Fruit fly (Drosophila melanogaster) whole organism, prepupa: ENCODE measurements around the gene CG8219.

Experiments used
- Blimp-1 ChIP-seq: fragments of 200-800 bp; sonication (Bioruptor generic); optimal IDR thresholded peaks from 3 replicates; lab custom pipeline; 2017; ENCODE audit warnings: missing biosample characterization, missing genetic modification characterization, mild to moderate bottlenecking, moderate library complexity, missing genetic modification reagents
- CG10631 ChIP-seq: fragments of 200-800 bp; sonication (Bioruptor generic); optimal IDR thresholded peaks from 2 replicates; lab custom pipeline; 2016; ENCODE audit warnings: missing biosample characterization, missing genetic modification characterization
- CG10669 ChIP-seq: fragments of 200-800 bp; sonication (Bioruptor generic); optimal IDR thresholded peaks from 3 replicates; lab custom pipeline; 2018; ENCODE audit warnings: missing biosample characterization, mild to moderate bottlenecking, missing genetic modification characterization, moderate library complexity
- CG11762 ChIP-seq: fragments of 200-800 bp; sonication (Bioruptor generic); optimal IDR thresholded peaks from 3 replicates; lab custom pipeline; 2016; ENCODE audit warnings: missing biosample characterization, missing genetic modification characterization; ENCODE audit not compliant: insufficient read depth
- CG11902 ChIP-seq: fragments of 200-800 bp; sonication (Bioruptor generic); optimal IDR thresholded peaks from 3 replicates; lab custom pipeline; 2016; ENCODE audit warnings: missing biosample characterization, missing genetic modification characterization
- CG15336 ChIP-seq: fragments of 200-800 bp; sonication (Bioruptor generic); IDR thresholded peaks from 2 replicates; pipeline ENCODE4 v1.3.6; 2022; ENCODE audit warnings: missing biosample characterization, missing genetic modification characterization
- CG1621 ChIP-seq: fragments of 200-800 bp; sonication (Bioruptor generic); optimal IDR thresholded peaks from 3 replicates; lab custom pipeline; 2018; ENCODE audit warnings: missing biosample characterization, mild to moderate bottlenecking, missing genetic modification characterization
- CG16779 ChIP-seq: fragments of 200-800 bp; sonication (Bioruptor generic); optimal IDR thresholded peaks from 3 replicates; lab custom pipeline; 2017; ENCODE audit warnings: missing biosample characterization, mild to moderate bottlenecking, missing genetic modification characterization
- CG3032 ChIP-seq: fragments of 200-800 bp; optimal IDR thresholded peaks from 2 replicates; lab custom pipeline; 2019; ENCODE audit warnings: missing biosample characterization, mild to moderate bottlenecking, missing genetic modification characterization, moderate library complexity
- CG31627 ChIP-seq: fragments of 200-800 bp; sonication (Bioruptor generic); optimal IDR thresholded peaks from 3 replicates; lab custom pipeline; 2016; ENCODE audit warnings: missing biosample characterization, missing genetic modification characterization
- CG34406 ChIP-seq: fragments of 200-800 bp; sonication (Bioruptor generic); optimal IDR thresholded peaks from 3 replicates; lab custom pipeline; 2016; ENCODE audit warnings: missing biosample characterization, missing genetic modification characterization
- CG3919 ChIP-seq: fragments of 200-800 bp; sonication (Bioruptor generic); optimal IDR thresholded peaks from 3 replicates; lab custom pipeline; 2016; ENCODE audit warnings: missing biosample characterization, missing genetic modification characterization
- CG4318 ChIP-seq: fragments of 200-800 bp; sonication (Bioruptor generic); optimal IDR thresholded peaks from 3 replicates; lab custom pipeline; 2017; ENCODE audit warnings: missing biosample characterization, mild to moderate bottlenecking, missing genetic modification characterization
- CG6276 ChIP-seq: fragments of 200-800 bp; sonication (Bioruptor generic); optimal IDR thresholded peaks from 2 replicates; lab custom pipeline; 2017; ENCODE audit warnings: missing biosample characterization, mild to moderate bottlenecking, missing genetic modification characterization
- CG6854 ChIP-seq: fragments of 200-800 bp; sonication (Bioruptor generic); optimal IDR thresholded peaks from 2 replicates; lab custom pipeline; 2017; ENCODE audit warnings: missing biosample characterization, mild to moderate bottlenecking, missing genetic modification characterization
- CG8319 ChIP-seq: fragments of 200-800 bp; sonication (Bioruptor generic); optimal IDR thresholded peaks from 3 replicates; lab custom pipeline; 2016; ENCODE audit warnings: missing biosample characterization, missing genetic modification characterization
- CG8632 ChIP-seq: fragments of 200-800 bp; sonication (Bioruptor generic); optimal IDR thresholded peaks from 3 replicates; lab custom pipeline; 2016; ENCODE audit warnings: missing biosample characterization, missing genetic modification characterization
- CG9139 ChIP-seq: fragments of 200-800 bp; sonication (Bioruptor generic); optimal IDR thresholded peaks from 3 replicates; lab custom pipeline; 2017; ENCODE audit warnings: missing biosample characterization, mild to moderate bottlenecking, missing genetic modification characterization
- Eip75B ChIP-seq: fragments of 200-800 bp; sonication (Bioruptor generic); optimal IDR thresholded peaks from 3 replicates; lab custom pipeline; 2016; ENCODE audit warnings: missing biosample characterization, missing genetic modification characterization
- Eip78C ChIP-seq: fragments of 200-800 bp; sonication (Bioruptor generic); peaks from one replicate; lab custom pipeline; 2016; ENCODE audit warnings: missing biosample characterization, missing genetic modification characterization
- Eip93F ChIP-seq: fragments of 200-800 bp; sonication (Bioruptor generic); optimal IDR thresholded peaks from 2 replicates; lab custom pipeline; 2016; ENCODE audit warnings: missing biosample characterization, mild to moderate bottlenecking, missing genetic modification characterization
- Ets96B ChIP-seq: fragments of 200-800 bp; optimal IDR thresholded peaks from 2 replicates; lab custom pipeline; 2019; ENCODE audit warnings: missing biosample characterization, mild to moderate bottlenecking, missing genetic modification characterization, moderate library complexity
- Gug ChIP-seq: fragments of 200-800 bp; sonication (Bioruptor generic); IDR thresholded peaks from 2 replicates; pipeline ENCODE4 v1.3.6; 2022; ENCODE audit warnings: missing biosample characterization, missing genetic modification characterization
- Hr38 ChIP-seq: sonication (Bioruptor generic); optimal IDR thresholded peaks from 2 replicates; lab custom pipeline; 2016; ENCODE audit warnings: missing biosample characterization, missing genetic modification characterization
- Hr4 ChIP-seq: fragments of 200-800 bp; sonication (Bioruptor generic); optimal IDR thresholded peaks from 3 replicates; lab custom pipeline; 2016; ENCODE audit warnings: missing biosample characterization, missing genetic modification characterization
- OdsH ChIP-seq: fragments of 200-800 bp; sonication (Bioruptor generic); optimal IDR thresholded peaks from 3 replicates; lab custom pipeline; 2016; ENCODE audit warnings: missing biosample characterization, missing genetic modification characterization
- Sox14 ChIP-seq: fragments of 200-800 bp; sonication (Bioruptor generic); optimal IDR thresholded peaks from 3 replicates; lab custom pipeline; 2016; ENCODE audit warnings: missing biosample characterization, missing genetic modification characterization
- Sox15 ChIP-seq: fragments of 200-800 bp; sonication (Bioruptor generic); optimal IDR thresholded peaks from 3 replicates; lab custom pipeline; 2016; ENCODE audit warnings: missing biosample characterization, missing genetic modification characterization
- acj6 ChIP-seq: fragments of 200-800 bp; sonication (Bioruptor generic); optimal IDR thresholded peaks from 3 replicates; lab custom pipeline; 2016; ENCODE audit warnings: missing biosample characterization, missing genetic modification characterization
- eg ChIP-seq: fragments of 200-800 bp; sonication (Bioruptor generic); IDR thresholded peaks from 3 replicates; pipeline ENCODE4 v1.3.6; 2022; ENCODE audit warnings: missing biosample characterization, missing genetic modification characterization
- esn ChIP-seq: fragments of 200-800 bp; sonication (Bioruptor generic); optimal IDR thresholded peaks from 2 replicates; lab custom pipeline; 2016; ENCODE audit warnings: missing biosample characterization, mild to moderate bottlenecking, missing genetic modification characterization, moderate library complexity
- lz ChIP-seq: fragments of 200-800 bp; sonication (Bioruptor generic); optimal IDR thresholded peaks from 3 replicates; lab custom pipeline; 2016; ENCODE audit warnings: missing biosample characterization, missing genetic modification characterization
- spab ChIP-seq: fragments of 200-800 bp; sonication (Bioruptor generic); optimal IDR thresholded peaks from 2 replicates; lab custom pipeline; 2017; ENCODE audit warnings: missing biosample characterization, mild to moderate bottlenecking, missing genetic modification characterization, missing genetic modification reagents
- topi ChIP-seq: fragments of 200-800 bp; sonication (Bioruptor generic); optimal IDR thresholded peaks from 3 replicates; lab custom pipeline; 2016; ENCODE audit warnings: missing biosample characterization, missing genetic modification characterization
- vri ChIP-seq: fragments of 200-800 bp; sonication (Bioruptor generic); optimal IDR thresholded peaks from 3 replicates; lab custom pipeline; 2016; ENCODE audit warnings: missing biosample characterization, mild to moderate bottlenecking, missing genetic modification characterization

Gene CG8219

dm6 chr3L:6161997-6162396 lies 38.3 kb upstream of the CG8219 start:
- TF ChIP-seq lz (GFP tag; lab: Kevin White, UChicago) (no peak), CG10631 (GFP tag; lab: Kevin White, UChicago) (no peak), CG6276 (GFP tag; lab: Kevin White, UChicago) (no peak), CG3919 (no peak), Ets96B (no peak), Sox15 (GFP tag; lab: Kevin White, UChicago) (no peak), CG11762 (GFP tag; lab: Kevin White, UChicago) (no peak), CG9139 (GFP tag; lab: Kevin White, UChicago) (no peak), Eip93F (GFP tag; lab: Kevin White, UChicago) (no peak), Eip78C (GFP tag; lab: Kevin White, UChicago) (no peak), CG1621 (tag; lab: Kevin White, UChicago) (no peak), CG8319 (GFP tag; lab: Kevin White, UChicago) (no peak), Sox14 (no peak), spab (GFP tag; lab: Kevin White, UChicago) (no peak), Blimp-1 (GFP tag; lab: Kevin White, UChicago) (no peak), topi (GFP tag; lab: Kevin White, UChicago) (no peak), acj6 (GFP tag; lab: Kevin White, UChicago) (no peak), CG8632 (GFP tag; lab: Kevin White, UChicago) (no peak), CG10669 (GFP tag; lab: Kevin White, UChicago) (no peak)
- TF ChIP-seq, all 60 proteins: peak for 0

dm6 chr3L:6162483-6163128 lies 37.7 kb upstream of the CG8219 start, which contains the start of gene Prdm13:
TSS of gene Prdm13 (plus strand) at chr3L:6163127.
- TF ChIP-seq CG34406 (GFP tag; lab: Kevin White, UChicago), result no peak
- no peak for TF ChIP-seq Hr4 (GFP tag; lab: Kevin White, UChicago)
- no peak for TF ChIP-seq Hr38 (GFP tag; lab: Kevin White, UChicago)
- no peak for TF ChIP-seq CG8319 (GFP tag; lab: Kevin White, UChicago)
- no peak for TF ChIP-seq topi (GFP tag; lab: Kevin White, UChicago)
- TF ChIP-seq spab (GFP tag; lab: Kevin White, UChicago), result no peak
- TF ChIP-seq CG11902 (GFP tag; lab: Kevin White, UChicago), result no peak
- no peak for TF ChIP-seq CG6854
- no peak for TF ChIP-seq CG4318 (GFP tag; lab: Kevin White, UChicago)
- TF ChIP-seq OdsH (GFP tag; lab: Kevin White, UChicago), result no peak
- TF ChIP-seq CG31627 (GFP tag; lab: Kevin White, UChicago), result no peak

- TF ChIP-seq acj6 (GFP tag; lab: Kevin White, UChicago) (no peak), Eip93F (GFP tag; lab: Kevin White, UChicago) (no peak), Sox15 (GFP tag; lab: Kevin White, UChicago) (peak; percentile 18), eg (GFP tag; lab: Robert Waterston, UW) (no peak), Ets96B (no peak), CG10631 (GFP tag; lab: Kevin White, UChicago) (no peak), Blimp-1 (GFP tag; lab: Kevin White, UChicago) (no peak), OdsH (GFP tag; lab: Kevin White, UChicago) (no peak), CG16779 (tag; lab: Kevin White, UChicago) (no peak), Eip78C (GFP tag; lab: Kevin White, UChicago) (no peak), Gug (GFP tag; lab: Robert Waterston, UW) (peak; percentile 14; the same call in 1 of the 2 replicates), vri (GFP tag; lab: Kevin White, UChicago) (no peak), CG1621 (tag; lab: Kevin White, UChicago) (no peak), Eip75B (no peak), CG3032 (tag; lab: Kevin White, UChicago) (peak; percentile 57), CG8632 (GFP tag; lab: Kevin White, UChicago) (no peak), CG15336 (GFP tag; lab: Robert Waterston, UW) (no peak), esn (GFP tag; lab: Kevin White, UChicago) (peak; percentile 53)
Observed at dm6 chr3L:6173826-6174255, 26.4 kb upstream of the CG8219 start, which contains the start of the genes fmt and CG7376. TSS of gene fmt (minus strand) at chr3L:6173880. TSS of gene CG7376 (plus strand) at chr3L:6174248.
